Worm (Caenorhabditis elegans) whole organism, late embryonic: Measurements from ENCODE around the gene ppk-2.

Experiments
- Y22D7AL.16 ChIP-seq: sonication (generic microtip); optimal IDR thresholded peaks from 2 replicates; lab custom pipeline; 2016; ENCODE audit warnings: missing genetic modification characterization, missing compliant biosample characterization
- ama-1 ChIP-seq: fragments of 150-350 bp; optimal IDR thresholded peaks from 2 replicates; lab custom pipeline; 2014
- ceh-2 ChIP-seq: sonication (generic microtip); optimal IDR thresholded peaks from 2 replicates; lab custom pipeline; 2016; ENCODE audit warnings: missing genotype, missing genetic modification characterization, missing compliant biosample characterization
- hlh-13 ChIP-seq: fragments of 200-800 bp; sonication (Bioruptor generic); optimal IDR thresholded peaks from 2 replicates; lab custom pipeline; 2018; ENCODE audit warnings: mild to moderate bottlenecking, missing genetic modification characterization, missing compliant biosample characterization
- ref-2 ChIP-seq: sonication (generic microtip); optimal IDR thresholded peaks from 2 replicates; lab custom pipeline; 2016; ENCODE audit warnings: missing genetic modification characterization, missing compliant biosample characterization
- ztf-16 ChIP-seq: sonication (generic microtip); optimal IDR thresholded peaks from 2 replicates; lab custom pipeline; 2017; ENCODE audit warnings: missing genetic modification characterization, missing compliant biosample characterization

- no peak for TF ChIP-seq ama-1 (lab: Kevin White, UChicago)
- no peak for TF ChIP-seq ztf-16 (tag; lab: Kevin White, UChicago)
- no peak for TF ChIP-seq ref-2 (tag; lab: Kevin White, UChicago)
- TF ChIP-seq Y22D7AL.16, result no peak
- TF ChIP-seq hlh-13, result no peak
- TF ChIP-seq ceh-2 (tag; lab: Kevin White, UChicago), result no peak
These were observed 41.2 kb upstream of the ppk-2 start, which contains the start of gene ins-16 for ce11 chrIII:2060857-2061256.
